Worm (Caenorhabditis elegans) whole organism, late embryonic: ENCODE results near the gene K08E4.2.

Experiments
- ama-1 ChIP-seq: fragments of 150-350 bp; optimal IDR thresholded peaks from 2 replicates; lab custom pipeline; 2014
- elt-2 ChIP-seq: sonication (generic microtip); optimal IDR thresholded peaks from 2 replicates; lab custom pipeline; 2016; ENCODE audit warnings: missing genetic modification reagents, missing genetic modification characterization, missing compliant biosample characterization
- nfya-1 ChIP-seq: sonication (generic microtip); optimal IDR thresholded peaks from 2 replicates; lab custom pipeline; 2017; ENCODE audit warnings: missing genetic modification characterization, mild to moderate bottlenecking, missing compliant biosample characterization, antibody characterized with exemption, moderate library complexity
- nhr-11 ChIP-seq: fragments of 150-350 bp; optimal IDR thresholded peaks from 2 replicates; lab custom pipeline; 2014; ENCODE audit warnings: missing biosample characterization, missing genetic modification characterization
- rnt-1 ChIP-seq: sonication (generic microtip); optimal IDR thresholded peaks from 2 replicates; lab custom pipeline; 2016; ENCODE audit warnings: missing genetic modification characterization, missing compliant biosample characterization

- TF ChIP-seq ama-1: no peak
- TF ChIP-seq nhr-11 (tag; lab: Kevin White, UChicago): no peak
- TF ChIP-seq rnt-1: no peak
- no peak for TF ChIP-seq nfya-1 (tag; lab: Kevin White, UChicago)
- no peak for TF ChIP-seq elt-2 (tag; lab: Kevin White, UChicago)
Observed at ce11 chrIV:12015586-12015985, 40.9 kb downstream of the K08E4.2 start, which contains the start of gene lips-6.
